Worm (Caenorhabditis elegans) whole organism, L4 larva: ENCODE measurements around the gene clec-67.
A peak's percentile ranks its signal among the peaks of the same experiment; 100 is the strongest.

Experiments used
- ZK337.2 ChIP-seq: fragments of 200-800 bp; sonication (Bioruptor generic); IDR thresholded peaks from 2 replicates; pipeline ENCODE4 v1.3.6; 2022; ENCODE audit warnings: missing genetic modification reagents, missing genetic modification characterization, missing compliant biosample characterization
- ZK546.5 ChIP-seq, 2 experiments: sonication (generic microtip); optimal IDR thresholded peaks; 2 replicates each; lab custom pipeline; 2017; ENCODE audit warnings: missing biosample characterization in 2 of 2, missing genetic modification characterization in 2 of 2
- attf-4 ChIP-seq: sonication (generic microtip); optimal IDR thresholded peaks from 3 replicates; lab custom pipeline; 2017; ENCODE audit warnings: missing biosample characterization, missing genetic modification characterization
- ceh-28 ChIP-seq: fragments of 150-350 bp; optimal IDR thresholded peaks from 2 replicates; lab custom pipeline; 2014; ENCODE audit warnings: missing biosample characterization, missing genetic modification reagents, missing genetic modification characterization
- lin-15B ChIP-seq: fragments of 150-350 bp; sonication (generic microtip); optimal IDR thresholded peaks from 3 replicates; lab custom pipeline; 2014; ENCODE audit warnings: missing biosample characterization, missing genetic modification characterization
- lin-39 ChIP-seq: fragments of 150-350 bp; optimal IDR thresholded peaks from 2 replicates; lab custom pipeline; 2014; ENCODE audit warnings: missing biosample characterization, missing genetic modification reagents, missing genetic modification characterization
- mep-1 ChIP-seq: fragments of 150-350 bp; sonication (generic microtip); optimal IDR thresholded peaks from 3 replicates; lab custom pipeline; 2014; ENCODE audit warnings: missing biosample characterization, missing genetic modification characterization
- nhr-11 ChIP-seq: fragments of 150-350 bp; optimal IDR thresholded peaks from 2 replicates; lab custom pipeline; 2014; ENCODE audit warnings: missing biosample characterization, missing genetic modification characterization
- pha-4 ChIP-seq, 2 experiments: fragments of 150-350 bp in 1 of 2; fragments of 200-800 bp in 1 of 2; sonication (Bioruptor generic) in 1 of 2; IDR thresholded peaks in 1 of 2; optimal IDR thresholded peaks in 1 of 2; 2 replicates each; pipeline versions ENCODE4 v1.3.6 to Lab custom; 2014 to 2022; ENCODE audit warnings: missing genetic modification characterization in 2 of 2, missing genetic modification reagents in 2 of 2, missing biosample characterization in 1 of 2, missing compliant biosample characterization in 1 of 2
- spr-1 ChIP-seq: sonication (generic microtip); optimal IDR thresholded peaks from 2 replicates; lab custom pipeline; 2016; ENCODE audit warnings: mild to moderate bottlenecking, missing genetic modification characterization, missing compliant biosample characterization

ce11 chrIV:3899719-3900554, 22.0 kb upstream of the clec-67 start, which contains the start of gene srz-62:
- no peak for TF ChIP-seq attf-4 (tag; lab: Kevin White, UChicago)
- TF ChIP-seq ZK546.5 (tag; optimal IDR thresholded peaks at IDR 0.05; lab: Kevin White, UChicago): no peak
- TF ChIP-seq ZK337.2 (GFP tag; lab: Robert Waterston, UW): no peak
- TF ChIP-seq ceh-28 (tag; lab: Kevin White, UChicago): no peak
- TF ChIP-seq pha-4 (GFP tag; IDR thresholded peaks at IDR 0.05; lab: Robert Waterston, UW): no peak
- TF ChIP-seq pha-4 (tag; optimal IDR thresholded peaks at IDR 0.05; lab: Kevin White, UChicago): peak; percentile 16
- no peak for TF ChIP-seq mep-1
- no peak for TF ChIP-seq lin-39 (tag; lab: Kevin White, UChicago)
- no peak for TF ChIP-seq lin-15B (tag; lab: Kevin White, UChicago)
- TF ChIP-seq spr-1 (tag; lab: Kevin White, UChicago): no peak
- no peak for TF ChIP-seq nhr-11 (tag; lab: Kevin White, UChicago)
